Worm (Caenorhabditis elegans): Measurements from ENCODE around the gene srd-18.
"Not testable (repeated sequence)": the region's sequence is repeated elsewhere in the genome, so short reads cannot be mapped to it uniquely, and the experiment has no call there.

Gene srd-18

DNA sequence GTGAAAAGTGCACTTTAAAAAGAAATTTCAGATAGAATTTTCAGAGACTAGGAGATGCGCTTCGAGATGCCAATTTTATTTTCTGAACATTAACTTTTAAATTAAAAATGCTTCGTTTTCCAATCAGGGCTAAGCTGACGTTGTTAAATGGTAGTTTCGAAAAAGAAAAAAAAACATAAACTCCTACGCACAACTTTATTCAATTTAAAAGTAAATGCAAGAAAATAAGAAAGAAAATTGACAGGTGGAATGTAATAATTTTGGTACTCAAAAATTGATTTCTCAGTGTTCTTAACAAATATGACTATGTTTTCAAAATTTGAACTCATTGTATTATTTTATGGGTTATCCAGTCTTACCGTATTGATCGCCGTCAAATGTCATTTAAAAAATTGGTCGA, 26.7 kb upstream of the srd-18 start, which contains the start of gene lurp-2:
lurp-2 (plus strand) TSS at position 301 of the 400 bp plus-strand sequence.
- TF ChIP-seq flt-1 (GFP tag; IDR thresholded peaks at IDR 0.05) (no peak), T22C8.4 (GFP tag; IDR thresholded peaks at IDR 0.05) (no peak)

DNA sequence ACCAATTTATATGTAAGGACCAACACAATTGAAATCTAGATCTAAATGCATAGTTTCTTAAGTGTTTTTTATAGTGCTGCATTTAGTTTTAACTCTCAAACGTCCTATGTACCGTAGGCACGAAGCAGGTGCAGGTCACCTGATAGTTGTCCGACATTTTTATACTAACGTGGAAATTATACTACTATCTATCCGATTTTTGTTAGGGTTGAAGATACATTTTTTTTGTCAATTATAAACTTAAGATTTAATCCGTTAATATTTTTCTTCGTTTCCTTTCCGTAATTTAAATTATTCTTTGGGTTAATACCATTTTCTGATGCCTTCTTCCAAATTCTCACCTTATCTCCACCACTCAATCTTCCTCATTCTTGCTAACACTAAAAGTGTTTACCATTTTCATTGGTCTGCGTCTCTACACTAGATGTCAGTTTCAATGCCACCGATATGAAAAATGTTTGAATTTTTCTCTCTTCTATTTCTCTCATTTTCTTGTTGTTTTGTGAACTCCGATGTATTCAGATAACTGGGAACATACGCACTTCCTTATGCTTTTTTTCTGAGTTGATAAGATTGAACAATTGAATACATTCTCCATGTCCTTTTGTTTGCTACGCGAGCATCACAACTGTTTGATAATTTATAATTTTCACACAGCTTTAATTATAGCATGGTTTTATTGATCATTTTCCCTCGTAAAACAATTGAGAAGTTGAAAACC, 18.7 kb upstream of the srd-18 start, which contains the start of gene Y2H9A.4:
Y2H9A.4 (plus strand) TSS at position 671 of the 721 bp plus-strand sequence.
- TF ChIP-seq tab-1 (GFP tag; IDR thresholded peaks at IDR 0.05), result no peak
- no peak for TF ChIP-seq med-1 (GFP tag; optimal IDR thresholded peaks at IDR 0.05; ENCODE audit: insufficient read depth)

DNA sequence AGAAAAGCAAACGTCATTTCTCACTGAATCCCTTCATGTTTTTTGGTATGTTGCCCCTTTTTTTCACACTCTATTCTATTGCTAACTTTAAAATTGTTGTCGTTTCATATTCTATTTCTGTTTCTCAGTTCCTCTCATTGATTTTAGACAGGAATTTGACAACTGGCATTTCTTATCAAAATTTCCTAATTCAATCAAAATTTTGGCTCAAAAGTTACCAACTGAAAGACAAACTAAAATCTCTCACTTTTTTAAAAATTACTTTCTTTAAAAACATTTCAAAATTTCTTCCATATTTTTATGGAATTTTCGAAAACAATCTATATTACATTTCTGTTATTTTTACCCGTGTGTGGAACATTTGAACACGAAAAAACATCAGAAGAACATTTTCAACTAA, 16.9 kb upstream of the srd-18 start, which contains the start of gene Y2H9A.6:
Y2H9A.6 (plus strand) TSS at position 301 of the 400 bp plus-strand sequence.
- TF ChIP-seq klf-2 (GFP tag; conservative IDR thresholded peaks at IDR 0.05); cog-1 (tag; optimal IDR thresholded peaks at IDR 0.05); tab-1 (GFP tag; IDR thresholded peaks at IDR 0.05): not testable (repeated sequence)

DNA sequence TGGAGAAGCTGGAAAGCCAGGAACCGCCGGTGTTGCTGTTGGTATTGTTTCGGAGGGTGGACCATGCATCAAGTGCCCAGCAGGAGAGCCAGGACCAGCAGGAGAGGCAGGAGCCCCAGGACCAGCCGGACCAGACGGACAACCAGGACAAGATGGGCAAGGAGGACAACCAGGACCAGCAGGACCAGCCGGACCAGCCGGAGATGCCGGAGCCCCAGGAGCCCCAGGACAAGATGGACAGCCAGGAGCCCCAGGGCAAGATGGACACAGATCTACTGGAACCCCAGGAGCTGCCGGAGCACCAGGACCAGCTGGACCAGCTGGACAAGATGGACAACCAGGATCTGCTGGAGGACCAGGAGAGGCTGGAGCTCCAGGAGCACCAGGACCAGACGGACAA, 16.2 kb upstream of the srd-18 start:
- TF ChIP-seq ztf-23 (GFP tag; IDR thresholded peaks at IDR 0.05) (no peak), flt-1 (GFP tag; IDR thresholded peaks at IDR 0.05) (no peak), klf-2 (GFP tag; conservative IDR thresholded peaks at IDR 0.05) (no peak), ref-1 (GFP tag; conservative IDR thresholded peaks at IDR 0.05) (no peak), cog-1 (tag; optimal IDR thresholded peaks at IDR 0.05) (no peak), T22C8.4 (GFP tag; IDR thresholded peaks at IDR 0.05) (no peak), med-1 (GFP tag; optimal IDR thresholded peaks at IDR 0.05; ENCODE audit: insufficient read depth) (no peak), tab-1 (GFP tag; IDR thresholded peaks at IDR 0.05) (no peak), ztf-29 (GFP tag; IDR thresholded peaks at IDR 0.05) (no peak)

DNA sequence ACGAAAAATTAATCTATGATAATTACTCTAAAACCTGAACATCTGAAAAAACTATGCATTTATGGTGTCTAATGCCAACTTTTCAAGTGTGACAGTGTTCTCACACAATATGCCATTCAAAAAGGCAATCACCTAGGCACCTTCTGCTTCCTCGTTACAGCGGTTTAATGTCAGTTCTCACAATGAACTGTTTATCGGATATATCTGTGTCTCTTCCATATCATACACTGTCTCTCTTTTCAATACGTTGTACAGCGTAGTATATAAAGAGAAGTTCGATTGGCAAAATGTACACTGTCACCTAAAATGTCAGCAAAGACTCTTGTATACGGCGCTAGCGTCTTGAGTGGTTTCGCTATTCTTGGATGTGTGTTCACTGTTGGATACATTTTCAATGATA, 15.0 kb upstream of the srd-18 start, which contains the start of gene col-162:
col-162 (plus strand) TSS at position 301 of the 400 bp plus-strand sequence.
- no peak for TF ChIP-seq ztf-23 (GFP tag; IDR thresholded peaks at IDR 0.05)
- no peak for TF ChIP-seq klf-2 (GFP tag; conservative IDR thresholded peaks at IDR 0.05)
- no peak for TF ChIP-seq ref-1 (GFP tag; conservative IDR thresholded peaks at IDR 0.05)
- no peak for TF ChIP-seq ztf-29 (GFP tag; IDR thresholded peaks at IDR 0.05)
- TF ChIP-seq flt-1 (GFP tag; IDR thresholded peaks at IDR 0.05), result no peak

DNA sequence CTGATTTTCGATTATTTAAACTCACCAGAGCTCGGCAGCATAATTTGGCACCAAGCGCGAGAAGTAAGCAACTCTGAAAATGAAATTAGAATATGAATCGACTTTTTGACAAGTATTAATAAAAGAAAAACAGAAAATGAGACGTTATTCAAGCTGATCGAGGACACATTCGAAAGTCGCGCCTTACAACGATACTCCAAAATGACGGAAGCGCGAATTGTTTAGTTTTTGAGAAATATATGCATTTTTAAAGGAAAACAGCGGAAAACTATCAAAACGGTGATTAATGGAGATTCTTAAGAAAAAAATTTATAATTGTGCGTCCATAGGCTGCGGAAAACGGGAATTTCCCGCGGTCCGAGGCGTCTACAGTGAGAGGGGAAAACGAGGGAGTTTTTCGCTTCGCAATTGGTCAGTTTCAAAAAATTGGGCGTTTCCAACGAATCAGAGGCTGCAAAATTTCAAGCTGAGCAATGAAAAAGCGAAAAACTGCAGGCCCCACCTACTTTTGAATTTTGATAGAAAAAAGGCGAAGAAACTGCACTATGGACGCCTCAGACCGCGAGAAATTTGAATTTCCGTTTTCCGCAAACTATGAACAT, 10.9 kb upstream of the srd-18 start, which contains the start of gene mes-4:
mes-4 (minus strand) TSS at position 73 of the 602 bp plus-strand sequence.
- no peak for TF ChIP-seq klf-2 (GFP tag; conservative IDR thresholded peaks at IDR 0.05)
- no peak for TF ChIP-seq ref-1 (GFP tag; conservative IDR thresholded peaks at IDR 0.05)
- TF ChIP-seq T22C8.4 (GFP tag; IDR thresholded peaks at IDR 0.05), result no peak
- TF ChIP-seq tab-1 (GFP tag; IDR thresholded peaks at IDR 0.05), result no peak
- no peak for TF ChIP-seq ztf-23 (GFP tag; IDR thresholded peaks at IDR 0.05)
- no peak for TF ChIP-seq cog-1 (tag; optimal IDR thresholded peaks at IDR 0.05)
- TF ChIP-seq flt-1 (GFP tag; IDR thresholded peaks at IDR 0.05), result no peak
- TF ChIP-seq med-1 (GFP tag; optimal IDR thresholded peaks at IDR 0.05; ENCODE audit: insufficient read depth), result no peak
- TF ChIP-seq ztf-29 (GFP tag; IDR thresholded peaks at IDR 0.05), result no peak

DNA sequence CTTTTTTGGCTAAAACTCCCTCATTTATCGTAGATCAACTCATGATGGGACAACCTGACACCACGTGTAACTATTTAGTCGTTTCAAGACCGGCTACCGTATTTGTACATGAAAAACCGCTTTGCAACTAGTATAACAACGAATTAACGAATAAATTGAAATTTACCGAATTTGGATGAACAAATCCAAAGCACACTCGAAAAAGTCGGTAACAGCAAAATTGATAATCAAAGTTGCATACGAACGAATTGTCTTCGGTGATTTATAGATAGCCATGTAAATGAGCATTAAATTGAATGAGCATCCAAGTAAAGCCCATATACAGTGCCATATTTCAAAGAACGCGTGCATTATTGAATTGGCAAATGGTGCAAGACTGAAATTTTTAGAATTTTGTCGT, 5.7 kb upstream of the srd-18 start, which contains the start of gene srd-17:
srd-17 (minus strand) TSS at position 351 of the 400 bp plus-strand sequence.
- TF ChIP-seq ref-1 (GFP tag; conservative IDR thresholded peaks at IDR 0.05) (no peak), tab-1 (GFP tag; IDR thresholded peaks at IDR 0.05) (no peak), T22C8.4 (GFP tag; IDR thresholded peaks at IDR 0.05) (no peak), ztf-23 (GFP tag; IDR thresholded peaks at IDR 0.05) (no peak), cog-1 (tag; optimal IDR thresholded peaks at IDR 0.05) (no peak)

DNA sequence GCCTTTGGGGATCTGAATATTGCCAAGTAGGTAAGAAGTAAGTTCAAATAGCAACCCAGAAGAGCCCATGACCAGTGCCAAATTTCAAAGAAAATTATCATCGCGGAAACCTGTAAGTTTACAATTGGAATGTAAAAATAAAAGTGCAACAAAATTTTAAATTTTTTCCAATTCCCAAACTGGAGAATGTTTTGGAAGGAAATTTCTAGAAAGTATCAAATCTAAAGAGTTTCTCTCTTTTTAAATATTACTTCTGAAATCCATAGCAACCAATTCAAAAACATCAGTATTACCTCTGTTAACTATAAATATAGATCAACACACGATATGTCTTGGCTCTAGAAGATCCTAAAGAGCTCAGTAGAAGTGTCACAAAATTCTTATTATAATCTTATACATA, 2.0 kb upstream of the srd-18 start, which contains the start of gene srd-19:
srd-19 (minus strand) TSS at position 101 of the 400 bp plus-strand sequence.
- TF ChIP-seq flt-1 (GFP tag; IDR thresholded peaks at IDR 0.05) (no peak), ztf-23 (GFP tag; IDR thresholded peaks at IDR 0.05) (no peak), med-1 (GFP tag; optimal IDR thresholded peaks at IDR 0.05; ENCODE audit: insufficient read depth) (no peak), klf-2 (GFP tag; conservative IDR thresholded peaks at IDR 0.05) (no peak), ztf-29 (GFP tag; IDR thresholded peaks at IDR 0.05) (no peak)

DNA sequence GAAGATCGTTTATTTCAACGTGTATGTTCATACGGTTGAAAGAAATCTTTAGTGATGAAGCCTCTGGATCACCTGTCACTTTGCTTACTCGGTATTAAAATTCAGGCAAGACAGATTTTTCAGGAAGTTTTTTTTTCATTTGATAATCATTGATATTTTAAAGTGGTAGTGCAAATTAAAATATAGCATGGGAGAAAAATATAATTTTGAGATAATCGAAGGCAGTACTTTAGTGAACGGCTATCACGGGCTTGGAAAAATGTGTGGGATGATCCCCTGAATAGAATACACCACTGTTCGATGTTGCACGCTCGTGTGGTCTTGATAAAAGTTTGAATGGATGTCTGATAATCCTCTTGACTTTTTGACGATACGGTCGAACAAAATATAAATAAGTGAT, 714 bp upstream of the srd-18 start:
- TF ChIP-seq cog-1 (tag; optimal IDR thresholded peaks at IDR 0.05), result no peak
- no peak for TF ChIP-seq T22C8.4 (GFP tag; IDR thresholded peaks at IDR 0.05)
- TF ChIP-seq ztf-23 (GFP tag; IDR thresholded peaks at IDR 0.05), result no peak
- TF ChIP-seq med-1 (GFP tag; optimal IDR thresholded peaks at IDR 0.05; ENCODE audit: insufficient read depth), result no peak
- no peak for TF ChIP-seq flt-1 (GFP tag; IDR thresholded peaks at IDR 0.05)
- no peak for TF ChIP-seq klf-2 (GFP tag; conservative IDR thresholded peaks at IDR 0.05)
- TF ChIP-seq ztf-29 (GFP tag; IDR thresholded peaks at IDR 0.05), result no peak
- no peak for TF ChIP-seq ref-1 (GFP tag; conservative IDR thresholded peaks at IDR 0.05)
- TF ChIP-seq tab-1 (GFP tag; IDR thresholded peaks at IDR 0.05), result no peak

DNA sequence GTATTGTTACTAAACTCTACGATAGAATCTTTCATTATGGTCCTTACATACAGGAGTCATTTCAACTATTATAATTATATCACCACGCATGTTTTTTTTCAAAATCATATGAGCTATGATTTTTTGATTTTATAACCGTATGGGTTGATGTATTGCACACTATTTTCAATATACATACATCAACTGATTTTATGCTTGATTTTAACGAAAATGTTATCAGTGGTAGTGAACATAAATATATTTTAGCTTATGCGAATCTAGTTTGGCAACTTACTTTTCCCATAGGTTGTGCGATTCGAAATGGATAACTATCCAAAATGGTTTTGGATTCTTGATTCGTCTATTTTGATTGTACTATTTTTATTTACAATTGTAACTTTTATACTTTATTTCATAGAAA, 3.1 kb downstream of the srd-18 start, which contains the start of gene srv-10:
srv-10 (plus strand) TSS at position 301 of the 400 bp plus-strand sequence.
- no peak for TF ChIP-seq cog-1 (tag; optimal IDR thresholded peaks at IDR 0.05)
- no peak for TF ChIP-seq med-1 (GFP tag; optimal IDR thresholded peaks at IDR 0.05; ENCODE audit: insufficient read depth)
- no peak for TF ChIP-seq T22C8.4 (GFP tag; IDR thresholded peaks at IDR 0.05)
- no peak for TF ChIP-seq tab-1 (GFP tag; IDR thresholded peaks at IDR 0.05)
- no peak for TF ChIP-seq ztf-23 (GFP tag; IDR thresholded peaks at IDR 0.05)
- TF ChIP-seq flt-1 (GFP tag; IDR thresholded peaks at IDR 0.05), result no peak
- no peak for TF ChIP-seq klf-2 (GFP tag; conservative IDR thresholded peaks at IDR 0.05)
- no peak for TF ChIP-seq ref-1 (GFP tag; conservative IDR thresholded peaks at IDR 0.05)
- no peak for TF ChIP-seq ztf-29 (GFP tag; IDR thresholded peaks at IDR 0.05)
